Fruit fly (Drosophila melanogaster): Measurements from ENCODE around the gene Pgant6.

Gene Pgant6

DNA sequence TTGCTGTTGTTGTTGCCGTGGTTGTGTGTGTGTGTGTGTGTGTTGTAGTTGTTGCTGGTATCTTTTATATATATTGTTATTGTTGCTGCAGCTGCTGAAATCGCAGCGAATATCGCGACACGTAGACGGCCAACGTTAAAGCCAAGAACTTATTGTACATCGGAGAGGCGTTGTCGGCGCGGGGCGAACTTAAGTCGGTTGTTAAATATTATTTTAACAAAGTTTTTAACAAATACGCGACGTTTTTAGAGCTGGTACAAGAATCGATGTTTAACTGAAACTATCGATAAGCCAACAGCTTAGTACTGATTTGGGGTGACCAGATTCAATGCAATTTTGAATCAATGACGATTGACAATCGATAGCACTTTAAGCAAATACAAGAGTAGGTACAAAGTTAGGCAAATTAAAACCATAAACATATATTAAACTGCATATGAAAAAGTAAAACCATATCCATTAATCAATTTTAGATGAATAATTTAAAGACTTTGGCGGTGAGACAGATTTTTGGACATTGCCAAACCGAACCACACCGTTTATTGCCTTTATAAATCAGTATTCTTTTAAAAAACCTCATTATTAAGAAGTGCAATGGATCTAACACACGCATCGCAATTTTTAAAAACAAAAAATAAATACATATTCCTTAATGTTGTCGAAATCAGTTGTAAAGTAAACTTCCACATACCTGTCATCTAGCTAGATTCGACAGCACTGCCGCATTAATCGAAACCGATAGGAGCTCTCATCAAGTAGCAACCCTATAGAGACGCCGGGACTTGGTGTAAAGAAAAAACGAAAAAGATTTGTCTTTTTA, 15.6 kb upstream of the Pgant6 start, which contains the start of the genes Mrtf and Non2:
Mrtf (minus strand) TSS at position 268 of the 820 bp plus-strand sequence.
Non2 (plus strand) TSS at position 731 of the 820 bp plus-strand sequence.
- TF ChIP-seq Rel (GFP tag; optimal IDR thresholded peaks at IDR 0.05) (no peak), Rel (tag; optimal IDR thresholded peaks at IDR 0.05) (peak; percentile 2), pan (optimal IDR thresholded peaks at IDR 0.05) (no peak), usp (GFP tag; optimal IDR thresholded peaks at IDR 0.05) (no peak), Sp1 (GFP tag; optimal IDR thresholded peaks at IDR 0.05) (peak; percentile 62), sv (GFP tag; optimal IDR thresholded peaks at IDR 0.05) (peak; percentile 61), brk (GFP tag; optimal IDR thresholded peaks at IDR 0.05) (no peak), Abd-B (GFP tag; optimal IDR thresholded peaks at IDR 0.05) (no peak), h (GFP tag; optimal IDR thresholded peaks at IDR 0.05) (peak; percentile 53), psq (GFP tag; optimal IDR thresholded peaks at IDR 0.05) (peak; percentile 29), Mio (GFP tag; optimal IDR thresholded peaks at IDR 0.05) (peak; percentile 12), sage (GFP tag; optimal IDR thresholded peaks at IDR 0.05) (no peak), dsf (GFP tag; optimal IDR thresholded peaks at IDR 0.05; ENCODE audit: borderline replicate concordance) (peak; percentile 36), jim (GFP tag; optimal IDR thresholded peaks at IDR 0.05) (peak; percentile 37), dl (GFP tag; optimal IDR thresholded peaks at IDR 0.05; ENCODE audit: insufficient read depth in 1 of 2, partially characterized antibody in 2 of 2) (no peak), foxo (GFP tag; optimal IDR thresholded peaks at IDR 0.05) (peak in 1 of 2 experiments; percentile 70), OdsH (GFP tag; optimal IDR thresholded peaks at IDR 0.05) (peak; percentile 47), dmrt93B (GFP tag; optimal IDR thresholded peaks at IDR 0.05) (peak; percentile 26), CG32264 (GFP tag; optimal IDR thresholded peaks at IDR 0.05) (no peak), woc (GFP tag; optimal IDR thresholded peaks at IDR 0.05) (peak; percentile 79), GATAd (GFP tag; optimal IDR thresholded peaks at IDR 0.05) (peak; percentile 18), Hnf4 (GFP tag; optimal IDR thresholded peaks at IDR 0.05) (peak; percentile 67), fru (GFP tag; optimal IDR thresholded peaks at IDR 0.05) (peak; percentile 49), br (GFP tag; optimal IDR thresholded peaks at IDR 0.05) (peak; percentile 27), Jra (GFP tag; optimal IDR thresholded peaks at IDR 0.05) (peak; percentile 67), Myc (optimal IDR thresholded peaks at IDR 0.05) (peak; percentile 93), tai (GFP tag; optimal IDR thresholded peaks at IDR 0.05) (no peak), lola (GFP tag; optimal IDR thresholded peaks at IDR 0.05) (no peak), Vsx2 (GFP tag; optimal IDR thresholded peaks at IDR 0.05; ENCODE audit: partially characterized antibody) (no peak), rgr (GFP tag; optimal IDR thresholded peaks at IDR 0.05) (peak; percentile 62), CrebA (GFP tag; optimal IDR thresholded peaks at IDR 0.05; ENCODE audit: borderline replicate concordance) (no peak), ey (GFP tag; optimal IDR thresholded peaks at IDR 0.05) (peak; percentile 65), Hr78 (GFP tag; optimal IDR thresholded peaks at IDR 0.05) (no peak), Dfd (GFP tag; optimal IDR thresholded peaks at IDR 0.05) (no peak), N (GFP tag; optimal IDR thresholded peaks at IDR 0.05) (no peak), Dif (GFP tag; optimal IDR thresholded peaks at IDR 0.05; ENCODE audit: partially characterized antibody) (no peak), Hr83 (GFP tag; optimal IDR thresholded peaks at IDR 0.05; ENCODE audit: poor library complexity, severe bottlenecking) (peak; percentile 53), CG9705 (GFP tag; optimal IDR thresholded peaks at IDR 0.05) (peak; percentile 58), HLH106 (tag; optimal IDR thresholded peaks at IDR 0.05) (peak; percentile 64)

DNA sequence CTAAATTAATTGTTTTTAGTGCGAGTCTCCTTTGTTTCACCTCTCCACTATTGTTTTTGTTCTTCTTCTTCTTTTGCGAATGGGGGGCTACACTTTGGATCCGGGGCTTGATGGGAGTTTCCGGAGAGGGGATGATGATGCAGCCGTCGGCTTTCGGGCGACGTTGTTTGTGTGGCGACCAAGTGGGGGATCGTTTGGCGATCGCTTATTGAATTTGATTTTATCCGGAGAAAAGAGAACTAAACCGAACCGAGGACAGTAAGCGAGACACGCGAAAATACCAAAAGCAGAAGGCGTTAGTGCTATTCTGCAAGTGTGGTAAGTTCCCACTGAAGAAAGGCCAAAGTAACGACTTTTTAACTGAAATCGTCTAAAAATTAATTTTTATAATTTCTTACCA, 10.0 kb upstream of the Pgant6 start, which contains the start of gene AhcyL1:
AhcyL1 (minus strand) TSS at position 281 of the 400 bp plus-strand sequence.
- TF ChIP-seq pan (optimal IDR thresholded peaks at IDR 0.05) (no peak), Rel (GFP tag; optimal IDR thresholded peaks at IDR 0.05) (no peak), Rel (tag; optimal IDR thresholded peaks at IDR 0.05) (peak; percentile 55), psq (GFP tag; optimal IDR thresholded peaks at IDR 0.05) (no peak), HLH106 (tag; optimal IDR thresholded peaks at IDR 0.05) (no peak)
